Fruit fly (Drosophila melanogaster) whole organism, wandering third instar larva: ENCODE measurements around the gene dao.

Experiments
- CG32264 ChIP-seq: fragments of 200-800 bp; sonication (Bioruptor generic); optimal IDR thresholded peaks from 2 replicates; lab custom pipeline; 2016; ENCODE audit warnings: missing biosample characterization, missing genetic modification characterization
- CG9705 ChIP-seq: fragments of 200-800 bp; sonication (Bioruptor generic); optimal IDR thresholded peaks from 2 replicates; lab custom pipeline; 2018; ENCODE audit warnings: missing biosample characterization, mild to moderate bottlenecking, missing genetic modification characterization
- CrebA ChIP-seq: fragments of 200-800 bp; sonication (Bioruptor generic); optimal IDR thresholded peaks from 2 replicates; lab custom pipeline; 2016; ENCODE audit warnings: missing biosample characterization, mild to moderate bottlenecking, missing genetic modification characterization, borderline replicate concordance
- Dif ChIP-seq: fragments of 200-275, 200-300 bp; sonication (Bioruptor generic); optimal IDR thresholded peaks from 2 replicates; lab custom pipeline; 2018; ENCODE audit warnings: missing biosample characterization, missing genetic modification characterization; ENCODE audit not compliant: partially characterized antibody
- GATAd ChIP-seq: sonication (Bioruptor generic); optimal IDR thresholded peaks from 2 replicates; lab custom pipeline; 2016; ENCODE audit warnings: missing biosample characterization, missing genetic modification characterization
- HLH106 ChIP-seq: fragments of 200-800 bp; optimal IDR thresholded peaks from 3 replicates; lab custom pipeline; 2019; ENCODE audit warnings: missing biosample characterization, mild to moderate bottlenecking, missing genetic modification characterization, moderate library complexity
- Hnf4 ChIP-seq: fragments of 200-800 bp; sonication (Bioruptor generic); optimal IDR thresholded peaks from 2 replicates; lab custom pipeline; 2016; ENCODE audit warnings: missing biosample characterization, mild to moderate bottlenecking, missing genetic modification characterization
- Hr78 ChIP-seq: fragments of >200 bp; optimal IDR thresholded peaks from 2 replicates; lab custom pipeline; 2017; ENCODE audit warnings: missing biosample characterization, missing genetic modification characterization
- Hr83 ChIP-seq: fragments of 200-300 bp; sonication (Bioruptor generic); optimal IDR thresholded peaks from 2 replicates; lab custom pipeline; 2016; ENCODE audit warnings: missing biosample characterization, mild to moderate bottlenecking, missing genetic modification characterization, moderate library complexity; ENCODE audit not compliant: poor library complexity, severe bottlenecking
- Jra ChIP-seq: sonication (Bioruptor generic); optimal IDR thresholded peaks from 2 replicates; lab custom pipeline; 2016; ENCODE audit warnings: missing biosample characterization, missing genetic modification characterization
- Mio ChIP-seq: sonication (Bioruptor generic); optimal IDR thresholded peaks from 2 replicates; lab custom pipeline; 2016; ENCODE audit warnings: missing biosample characterization, missing genetic modification characterization
- Myc ChIP-seq: fragments of >200 bp; optimal IDR thresholded peaks from 2 replicates; lab custom pipeline; 2017
- OdsH ChIP-seq: fragments of 200-800 bp; sonication (Bioruptor generic); optimal IDR thresholded peaks from 2 replicates; lab custom pipeline; 2016; ENCODE audit warnings: missing biosample characterization, mild to moderate bottlenecking, missing genetic modification characterization
- Rel ChIP-seq, 2 experiments: fragments of 200-800 bp; sonication (Bioruptor generic) in 1 of 2; optimal IDR thresholded peaks; 2 replicates in 1 of 2; 3 replicates in 1 of 2; lab custom pipeline; 2016 to 2019; ENCODE audit warnings: mild to moderate bottlenecking in 2 of 2, missing biosample characterization in 2 of 2, missing genetic modification characterization in 2 of 2, moderate library complexity in 1 of 2
- Sp1 ChIP-seq: fragments of 200-800 bp; sonication (Bioruptor generic); optimal IDR thresholded peaks from 3 replicates; lab custom pipeline; 2019; ENCODE audit warnings: missing biosample characterization, mild to moderate bottlenecking, missing genetic modification characterization, moderate library complexity
- Vsx2 ChIP-seq: fragments of 200-300, 225-300 bp; sonication (Bioruptor generic); optimal IDR thresholded peaks from 2 replicates; lab custom pipeline; 2018; ENCODE audit warnings: missing biosample characterization, missing genetic modification characterization; ENCODE audit not compliant: partially characterized antibody
- br ChIP-seq: fragments of 200-800 bp; sonication (Bioruptor generic); optimal IDR thresholded peaks from 2 replicates; lab custom pipeline; 2016; ENCODE audit warnings: missing biosample characterization, missing genetic modification characterization
- brk ChIP-seq: fragments of 200-800 bp; sonication (Bioruptor generic); optimal IDR thresholded peaks from 2 replicates; lab custom pipeline; 2016; ENCODE audit warnings: missing biosample characterization, mild to moderate bottlenecking, missing genetic modification characterization
- dl ChIP-seq, 2 experiments: fragments of 175-275, 200-275 bp in 1 of 2; fragments of 200-275 bp in 1 of 2; sonication (Bioruptor generic); optimal IDR thresholded peaks; lab custom pipeline; 2018; ENCODE audit warnings: mild to moderate bottlenecking in 2 of 2, missing biosample characterization in 2 of 2, missing genetic modification characterization in 2 of 2, moderate library complexity in 2 of 2; ENCODE audit not compliant: partially characterized antibody in 2 of 2, insufficient read depth in 1 of 2
- dmrt93B ChIP-seq: fragments of 200-800 bp; sonication (Bioruptor generic); optimal IDR thresholded peaks from 2 replicates; lab custom pipeline; 2018; ENCODE audit warnings: missing biosample characterization, mild to moderate bottlenecking, missing genetic modification characterization
- ey ChIP-seq: fragments of 200-800 bp; sonication (Bioruptor generic); optimal IDR thresholded peaks from 2 replicates; lab custom pipeline; 2016; ENCODE audit warnings: missing biosample characterization, missing genetic modification characterization
- foxo ChIP-seq, 2 experiments: fragments of 200-800 bp; sonication (Bioruptor generic); optimal IDR thresholded peaks; 2 replicates in 1 of 2; 3 replicates in 1 of 2; lab custom pipeline; 2016 to 2017; ENCODE audit warnings: missing biosample characterization in 2 of 2, missing genetic modification characterization in 2 of 2
- fru ChIP-seq: fragments of 200-800 bp; sonication (Bioruptor generic); optimal IDR thresholded peaks from 3 replicates; lab custom pipeline; 2016; ENCODE audit warnings: missing biosample characterization, mild to moderate bottlenecking, missing genetic modification characterization
- h ChIP-seq: fragments of 200-800 bp; sonication (Bioruptor generic); optimal IDR thresholded peaks from 3 replicates; lab custom pipeline; 2016; ENCODE audit warnings: missing biosample characterization, mild to moderate bottlenecking, missing genetic modification characterization
- jim ChIP-seq: fragments of 175-275, 200-325 bp; sonication (Bioruptor generic); optimal IDR thresholded peaks from 2 replicates; lab custom pipeline; 2016; ENCODE audit warnings: missing biosample characterization, mild to moderate bottlenecking, missing genetic modification characterization
- pan ChIP-seq: fragments of >200 bp; optimal IDR thresholded peaks from 2 replicates; lab custom pipeline; 2017
- psq ChIP-seq: fragments of 200-800 bp; sonication (Bioruptor generic); optimal IDR thresholded peaks from 3 replicates; lab custom pipeline; 2017; ENCODE audit warnings: missing biosample characterization, mild to moderate bottlenecking, missing genetic modification characterization, moderate library complexity
- rgr ChIP-seq: fragments of 200-800 bp; sonication (Bioruptor generic); optimal IDR thresholded peaks from 3 replicates; lab custom pipeline; 2016; ENCODE audit warnings: missing biosample characterization, mild to moderate bottlenecking, missing genetic modification characterization
- sage ChIP-seq: fragments of 200-800 bp; sonication (Bioruptor generic); optimal IDR thresholded peaks from 2 replicates; lab custom pipeline; 2016; ENCODE audit warnings: missing biosample characterization, mild to moderate bottlenecking, missing genetic modification characterization
- tai ChIP-seq: sonication (Bioruptor generic); optimal IDR thresholded peaks from 2 replicates; lab custom pipeline; 2016; ENCODE audit warnings: missing biosample characterization, missing genetic modification characterization
- woc ChIP-seq: sonication (Bioruptor generic); optimal IDR thresholded peaks from 2 replicates; lab custom pipeline; 2016; ENCODE audit warnings: missing biosample characterization, mild to moderate bottlenecking, missing genetic modification characterization

dao gene

dm6 chr2L:15264483-15264987, 15.9 kb downstream of the dao start, which contains the start of gene yuri:
Gene yuri, minus strand, starts transcription at chr2L:15264692.
- TF ChIP-seq jim (peak; percentile 28), br (GFP tag; lab: Kevin White, UChicago) (peak; percentile 55), Rel (GFP tag; optimal IDR thresholded peaks at IDR 0.05; lab: Kevin White, UChicago) (peak; percentile 1), Rel (tag; optimal IDR thresholded peaks at IDR 0.05; lab: Kevin White, UChicago) (peak; percentile 66), Vsx2 (peak; percentile 89), dl (GFP tag; optimal IDR thresholded peaks at IDR 0.05; lab: Kevin White, UChicago; ENCODE audit: insufficient read depth in 1 of 2, partially characterized antibody in 2 of 2) (peak; percentile 95 to 98), h (GFP tag; lab: Kevin White, UChicago) (peak; percentile 71), Sp1 (GFP tag; lab: Kevin White, UChicago) (peak; percentile 48), Dif (peak; percentile 99), sage (GFP tag; lab: Kevin White, UChicago) (no peak), ey (GFP tag; lab: Kevin White, UChicago) (no peak), Hr83 (GFP tag; lab: Kevin White, UChicago) (peak; percentile 62), foxo (GFP tag; optimal IDR thresholded peaks at IDR 0.05; lab: Kevin White, UChicago) (peak; percentile 13 to 29), rgr (peak; percentile 66), brk (GFP tag; lab: Kevin White, UChicago) (no peak), pan (lab: Kevin White, UChicago) (no peak), CG32264 (GFP tag; lab: Kevin White, UChicago) (no peak), psq (peak; percentile 30), dmrt93B (GFP tag; lab: Kevin White, UChicago) (no peak), Jra (GFP tag; lab: Kevin White, UChicago) (no peak), fru (GFP tag; lab: Kevin White, UChicago) (peak; percentile 54), Hr78 (no peak), GATAd (GFP tag; lab: Kevin White, UChicago) (peak; percentile 82), OdsH (GFP tag; lab: Kevin White, UChicago) (peak; percentile 38), Mio (peak; percentile 9)

dm6 chr2L:15271336-15271735, 22.7 kb downstream of the dao start:
- no peak for TF ChIP-seq h (GFP tag; lab: Kevin White, UChicago)
- no peak for TF ChIP-seq Sp1 (GFP tag; lab: Kevin White, UChicago)
- no peak for TF ChIP-seq CrebA (GFP tag; lab: Kevin White, UChicago)
- no peak for TF ChIP-seq CG9705 (GFP tag; lab: Kevin White, UChicago)
- no peak for TF ChIP-seq CG32264 (GFP tag; lab: Kevin White, UChicago)
- TF ChIP-seq Hr78: no peak
- TF ChIP-seq woc (GFP tag; lab: Kevin White, UChicago): no peak
- TF ChIP-seq Myc (lab: Kevin White, UChicago): no peak
- TF ChIP-seq psq: no peak
- TF ChIP-seq, all 38 proteins: peak for 0

- TF ChIP-seq woc (GFP tag; lab: Kevin White, UChicago) (peak; percentile 40), HLH106 (tag; lab: Kevin White, UChicago) (peak; percentile 30), Jra (GFP tag; lab: Kevin White, UChicago) (no peak), Sp1 (GFP tag; lab: Kevin White, UChicago) (peak; percentile 29), ey (GFP tag; lab: Kevin White, UChicago) (no peak), tai (peak; percentile 39), foxo (GFP tag; optimal IDR thresholded peaks at IDR 0.05; lab: Kevin White, UChicago) (peak in 1 of 2 experiments; percentile 17), brk (GFP tag; lab: Kevin White, UChicago) (peak; percentile 47), Myc (lab: Kevin White, UChicago) (peak; percentile 42), Hnf4 (GFP tag; lab: Kevin White, UChicago) (peak; percentile 8)
These were observed 23.3 kb downstream of the dao start, which contains the start of gene Cul3 for dm6 chr2L:15271757-15272589. Gene Cul3, minus strand, starts transcription at chr2L:15272024.
